Fruit fly (Drosophila melanogaster): ENCODE data around the gene CG31522.

Gene CG31522

DNA sequence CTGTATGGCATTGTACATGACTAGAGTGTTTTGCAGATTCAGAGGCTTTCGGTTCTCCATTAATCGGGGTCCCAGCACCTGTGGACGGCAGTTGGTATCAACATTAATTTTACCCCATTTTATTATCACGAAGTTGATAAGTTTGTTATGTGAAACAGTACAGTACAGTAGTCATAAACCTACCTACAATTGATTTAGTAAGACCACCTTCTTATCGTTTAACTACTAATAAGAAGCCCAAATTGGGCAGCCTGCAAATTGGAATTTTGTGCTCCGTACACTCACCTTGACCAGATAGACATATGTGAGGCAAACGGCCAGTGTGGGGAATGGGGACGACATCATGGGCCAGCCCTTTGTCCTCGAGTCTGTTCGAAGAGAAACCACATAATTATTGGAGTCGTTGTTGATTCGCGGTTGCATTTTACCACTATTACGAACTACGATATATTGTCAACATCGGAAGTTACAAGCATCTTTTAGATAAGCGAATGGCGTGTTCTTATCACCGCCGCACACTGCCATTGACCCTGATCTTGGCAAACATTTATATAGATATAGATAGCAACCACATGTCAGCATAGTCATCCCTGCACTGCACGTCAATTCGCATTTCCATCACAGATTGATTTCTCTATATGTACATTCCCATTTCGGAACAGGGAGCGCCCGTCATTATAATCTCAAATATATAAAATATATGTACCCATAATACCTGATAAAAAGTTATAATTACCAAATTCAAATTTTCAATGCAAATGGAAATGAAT, 16.0 kb downstream of the CG31522 start:
- TF ChIP-seq fd96Ca (GFP tag; IDR thresholded peaks at IDR 0.05) (no peak), CG8301 (tag; optimal IDR thresholded peaks at IDR 0.05) (no peak), CG13204 (GFP tag; optimal IDR thresholded peaks at IDR 0.05) (no peak), Pif1A (GFP tag; optimal IDR thresholded peaks at IDR 0.05) (no peak), D1 (tag; optimal IDR thresholded peaks at IDR 0.05) (no peak), rn (GFP tag; IDR thresholded peaks at IDR 0.05) (no peak), CG34367 (tag; optimal IDR thresholded peaks at IDR 0.05) (no peak), EcR (GFP tag; optimal IDR thresholded peaks at IDR 0.05) (peak; percentile 59)

DNA sequence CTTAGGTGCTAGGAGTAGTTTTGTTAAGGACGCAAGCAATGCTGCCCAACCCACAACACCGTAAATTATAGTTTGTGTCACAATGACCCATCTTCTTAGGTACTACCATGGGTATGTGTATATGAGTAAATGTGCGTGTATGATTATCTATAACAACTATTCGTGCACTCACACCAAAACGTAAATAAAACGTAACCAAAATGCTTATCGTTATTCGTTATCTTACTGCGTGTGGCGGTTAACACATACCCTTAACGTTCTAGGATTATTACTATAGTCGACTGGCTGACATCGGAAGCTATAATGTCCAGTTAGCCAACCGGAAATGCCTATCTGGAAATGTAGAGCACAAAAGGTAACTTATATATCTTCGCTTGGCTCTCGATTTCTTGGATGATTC, 17.6 kb downstream of the CG31522 start:
- TF ChIP-seq CG34367 (tag; optimal IDR thresholded peaks at IDR 0.05) (no peak), CG8301 (tag; optimal IDR thresholded peaks at IDR 0.05) (no peak), EcR (GFP tag; optimal IDR thresholded peaks at IDR 0.05) (no peak), fd96Ca (GFP tag; IDR thresholded peaks at IDR 0.05) (no peak), CG12605 (GFP tag; IDR thresholded peaks at IDR 0.05) (no peak)

- TF ChIP-seq Snoo (tag; optimal IDR thresholded peaks at IDR 0.05), result no peak
- TF ChIP-seq fd96Ca (GFP tag; IDR thresholded peaks at IDR 0.05), result no peak
- TF ChIP-seq D1 (tag; optimal IDR thresholded peaks at IDR 0.05), result no peak
- no peak for TF ChIP-seq CG17806 (tag; optimal IDR thresholded peaks at IDR 0.05)
- no peak for TF ChIP-seq CG4496 (GFP tag; IDR thresholded peaks at IDR 0.05)
- no peak for TF ChIP-seq CG32121 (GFP tag; IDR thresholded peaks at IDR 0.05)
- no peak for TF ChIP-seq Pif1A (GFP tag; optimal IDR thresholded peaks at IDR 0.05)
- TF ChIP-seq CG8301 (tag; optimal IDR thresholded peaks at IDR 0.05), result no peak
- no peak for TF ChIP-seq Ets98B (GFP tag; IDR thresholded peaks at IDR 0.05)
- no peak for TF ChIP-seq CG34367 (tag; optimal IDR thresholded peaks at IDR 0.05)
- no peak for TF ChIP-seq gl (tag; optimal IDR thresholded peaks at IDR 0.05)
- no peak for TF ChIP-seq EcR (GFP tag; optimal IDR thresholded peaks at IDR 0.05)
- no peak for TF ChIP-seq CG12605 (GFP tag; IDR thresholded peaks at IDR 0.05)
- TF ChIP-seq CG15710 (tag; optimal IDR thresholded peaks at IDR 0.05), result no peak
- TF ChIP-seq CG9948 (tag; optimal IDR thresholded peaks at IDR 0.05), result no peak
- no peak for TF ChIP-seq CG13204 (GFP tag; optimal IDR thresholded peaks at IDR 0.05)
- no peak for TF ChIP-seq CG8159 (tag; optimal IDR thresholded peaks at IDR 0.05)
- no peak for TF ChIP-seq CG14655 (GFP tag; optimal IDR thresholded peaks at IDR 0.05)
- TF ChIP-seq rn (GFP tag; IDR thresholded peaks at IDR 0.05), result no peak
- no peak for TF ChIP-seq CG10348 (GFP tag; IDR thresholded peaks at IDR 0.05)
These were observed 24.9 kb downstream of the CG31522 start for dm6 chr3R:4437817-4438216.

DNA sequence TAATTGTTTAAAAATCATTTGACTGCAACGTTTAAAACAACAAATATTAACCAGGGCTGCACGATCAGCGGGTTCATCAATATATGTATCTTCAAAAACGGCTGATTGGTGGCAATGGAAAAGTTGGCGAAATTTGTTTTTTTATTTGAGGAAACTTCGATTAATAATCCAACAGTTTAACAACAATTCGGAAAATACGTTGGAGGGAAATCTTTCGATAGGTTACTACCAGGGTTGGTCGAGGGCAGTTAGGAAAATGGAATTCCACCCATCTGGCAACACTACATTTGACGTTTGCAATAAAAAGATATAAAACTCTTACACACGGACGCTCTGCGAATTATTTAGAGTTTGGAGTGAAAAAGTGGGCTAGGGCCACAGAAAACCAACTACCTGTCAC, 25.6 kb downstream of the CG31522 start, which contains the start of the genes Lipt2 and CG14650:
Gene Lipt2 (minus strand): TSS at position 217 of the 400 bp plus-strand sequence.
Gene CG14650 (plus strand): TSS at position 275 of the 400 bp plus-strand sequence.
- TF ChIP-seq Pif1B (GFP tag; optimal IDR thresholded peaks at IDR 0.05), result no peak
- TF ChIP-seq CG17806 (tag; optimal IDR thresholded peaks at IDR 0.05), result peak; percentile 36
- peak; percentile 51 for TF ChIP-seq CG15710 (tag; optimal IDR thresholded peaks at IDR 0.05)
- peak; percentile 34; the same call in 1 of the 3 replicates for TF ChIP-seq fd96Ca (GFP tag; IDR thresholded peaks at IDR 0.05)
- peak; percentile 45; the same call in 1 of the 3 replicates for TF ChIP-seq CG4496 (GFP tag; IDR thresholded peaks at IDR 0.05)
- TF ChIP-seq CG12605 (GFP tag; IDR thresholded peaks at IDR 0.05), result no peak
- no peak for TF ChIP-seq CG10348 (GFP tag; IDR thresholded peaks at IDR 0.05)
- no peak for TF ChIP-seq CG8159 (tag; optimal IDR thresholded peaks at IDR 0.05)
- TF ChIP-seq Ets98B (GFP tag; IDR thresholded peaks at IDR 0.05), result no peak
- TF ChIP-seq rn (GFP tag; IDR thresholded peaks at IDR 0.05), result 0 out of 2 replicates have a peak, but pooled peaks have one; percentile 37

- TF ChIP-seq CG4496 (GFP tag; IDR thresholded peaks at IDR 0.05) (peak; percentile 65), Pif1B (GFP tag; optimal IDR thresholded peaks at IDR 0.05) (no peak), CG9948 (tag; optimal IDR thresholded peaks at IDR 0.05) (no peak), CG12605 (GFP tag; IDR thresholded peaks at IDR 0.05) (peak; percentile 14; the same call in 1 of the 2 replicates), CG13204 (GFP tag; optimal IDR thresholded peaks at IDR 0.05) (no peak), CG15710 (tag; optimal IDR thresholded peaks at IDR 0.05) (peak; percentile 49), CG10348 (GFP tag; IDR thresholded peaks at IDR 0.05) (no peak), CG8159 (tag; optimal IDR thresholded peaks at IDR 0.05) (no peak), CG14655 (GFP tag; optimal IDR thresholded peaks at IDR 0.05) (no peak), Ets98B (GFP tag; IDR thresholded peaks at IDR 0.05) (0 out of 2 replicates have a peak, but pooled peaks have one; percentile 48), CG8301 (tag; optimal IDR thresholded peaks at IDR 0.05) (no peak), fd96Ca (GFP tag; IDR thresholded peaks at IDR 0.05) (peak; percentile 55; the same call in 2 of the 3 replicates), CG17806 (tag; optimal IDR thresholded peaks at IDR 0.05) (no peak), CG34367 (tag; optimal IDR thresholded peaks at IDR 0.05) (no peak), D1 (tag; optimal IDR thresholded peaks at IDR 0.05) (no peak), CG32121 (GFP tag; IDR thresholded peaks at IDR 0.05) (peak; percentile 44), gl (tag; optimal IDR thresholded peaks at IDR 0.05) (peak; percentile 33), rn (GFP tag; IDR thresholded peaks at IDR 0.05) (no peak), EcR (GFP tag; optimal IDR thresholded peaks at IDR 0.05) (peak; percentile 76), Snoo (tag; optimal IDR thresholded peaks at IDR 0.05) (peak; percentile 63), Pif1A (GFP tag; optimal IDR thresholded peaks at IDR 0.05) (no peak)
These were observed 29.1 kb downstream of the CG31522 start, which contains the start of the genes eIF3a and CG1074 for dm6 chr3R:4433441-4434077. Gene eIF3a, minus strand, starts transcription at chr3R:4433895. Gene CG1074, plus strand, starts transcription at chr3R:4433965.
